Worm (Caenorhabditis elegans) whole organism, L1 larva: ENCODE results near the gene pqe-1.
A peak's percentile ranks its signal among the peaks of the same experiment; 100 is the strongest.

ENCODE experiments used
- C04F5.9 ChIP-seq: sonication (generic microtip); optimal IDR thresholded peaks from 2 replicates; lab custom pipeline; 2016; ENCODE audit warnings: missing genetic modification characterization, missing compliant biosample characterization
- C34B4.2 ChIP-seq: sonication (generic microtip); optimal IDR thresholded peaks from 2 replicates; lab custom pipeline; 2017; ENCODE audit warnings: mild to moderate bottlenecking, missing genetic modification characterization, missing compliant biosample characterization
- Y116A8C.19 ChIP-seq: sonication (generic microtip); optimal IDR thresholded peaks from 2 replicates; lab custom pipeline; 2016; ENCODE audit warnings: missing compliant biosample characterization, missing genetic modification characterization, borderline replicate concordance
- aly-2 ChIP-seq: fragments of 150-350 bp; optimal IDR thresholded peaks from 2 replicates; lab custom pipeline; 2014; ENCODE audit warnings: missing biosample characterization, missing genetic modification characterization
- blmp-1 ChIP-seq: fragments of 150-350 bp; optimal IDR thresholded peaks from 2 replicates; lab custom pipeline; 2014; ENCODE audit warnings: missing biosample characterization, missing genetic modification characterization
- ceh-90 ChIP-seq: sonication (generic microtip); optimal IDR thresholded peaks from 2 replicates; lab custom pipeline; 2016; ENCODE audit warnings: missing genetic modification characterization, missing compliant biosample characterization
- dpl-1 ChIP-seq, 3 experiments: fragments of 150-350 bp in 2 of 3; sonication (generic microtip) in 1 of 3; optimal IDR thresholded peaks; 2 replicates each; lab custom pipeline; 2014 to 2017; ENCODE audit warnings: missing biosample characterization in 3 of 3, missing genetic modification characterization in 3 of 3, missing genetic modification reagents in 3 of 3
- dsc-1 ChIP-seq: sonication (generic microtip); optimal IDR thresholded peaks from 2 replicates; lab custom pipeline; 2016; ENCODE audit warnings: mild to moderate bottlenecking, missing genetic modification characterization, missing compliant biosample characterization
- efl-1 ChIP-seq, 4 experiments: fragments of 150-350 bp; optimal IDR thresholded peaks in 3 of 4; peaks in 1 of 4; 1 replicate in 1 of 4; 2 replicates in 3 of 4; lab custom pipeline; 2014; ENCODE audit warnings: missing biosample characterization in 2 of 4, missing genetic modification characterization in 2 of 4, missing genetic modification reagents in 2 of 4
- elt-2 ChIP-seq: sonication (generic microtip); optimal IDR thresholded peaks from 2 replicates; lab custom pipeline; 2016; ENCODE audit warnings: missing genetic modification characterization, mild to moderate bottlenecking, inconsistent platforms, missing compliant biosample characterization, missing genetic modification reagents
- elt-3 ChIP-seq, 6 experiments: fragments of 150-350 bp in 1 of 6; sonication (generic microtip); optimal IDR thresholded peaks; 2 replicates each; lab custom pipeline; 2017 to 2018; ENCODE audit warnings: missing biosample characterization in 6 of 6, missing genetic modification characterization in 6 of 6, inconsistent platforms in 1 of 6
- fkh-8 ChIP-seq: sonication (generic microtip); optimal IDR thresholded peaks from 2 replicates; lab custom pipeline; 2016; ENCODE audit warnings: mild to moderate bottlenecking, missing genetic modification characterization, missing compliant biosample characterization
- fos-1 ChIP-seq: fragments of 150-350 bp; optimal IDR thresholded peaks from 2 replicates; lab custom pipeline; 2014; ENCODE audit warnings: missing biosample characterization, missing genetic modification characterization
- hlh-4 ChIP-seq: sonication (generic microtip); optimal IDR thresholded peaks from 2 replicates; lab custom pipeline; 2016; ENCODE audit warnings: mild to moderate bottlenecking, missing genetic modification characterization, missing compliant biosample characterization
- hpl-2 ChIP-seq: fragments of 150-350 bp; optimal IDR thresholded peaks from 2 replicates; lab custom pipeline; 2014; ENCODE audit warnings: missing biosample characterization, missing genetic modification reagents, missing genetic modification characterization
- lin-13 ChIP-seq: fragments of 150-350 bp; optimal IDR thresholded peaks from 2 replicates; lab custom pipeline; 2014; ENCODE audit warnings: missing biosample characterization, missing genetic modification reagents, missing genetic modification characterization
- lin-14 ChIP-seq: fragments of 200-800 bp; sonication (Bioruptor generic); optimal IDR thresholded peaks from 2 replicates; lab custom pipeline; 2018; ENCODE audit warnings: mild to moderate bottlenecking, missing genetic modification characterization, moderate library complexity, missing compliant biosample characterization
- lin-35 ChIP-seq, 2 experiments: fragments of 150-350 bp; optimal IDR thresholded peaks; 2 replicates each; lab custom pipeline; 2014; ENCODE audit warnings: missing biosample characterization in 2 of 2, missing genetic modification characterization in 2 of 2, missing genetic modification reagents in 2 of 2
- lsy-2 ChIP-seq, 2 experiments: fragments of 150-350 bp; optimal IDR thresholded peaks; 2 replicates each; lab custom pipeline; 2014; ENCODE audit warnings: missing biosample characterization in 2 of 2, missing genetic modification characterization in 2 of 2
- mab-9 ChIP-seq: fragments of 200-800 bp; sonication (Bioruptor generic); IDR thresholded peaks from 2 replicates; pipeline ENCODE4 v1.3.6; 2022; ENCODE audit warnings: missing genetic modification reagents, missing genetic modification characterization, missing compliant biosample characterization
- mdl-1 ChIP-seq, 2 experiments: fragments of 150-350 bp; optimal IDR thresholded peaks; 2 replicates each; lab custom pipeline; 2014 to 2017; ENCODE audit warnings: missing biosample characterization in 2 of 2, missing genetic modification characterization in 2 of 2, inconsistent platforms in 1 of 2
- mef-2 ChIP-seq: fragments of 150-350 bp; optimal IDR thresholded peaks from 2 replicates; lab custom pipeline; 2014; ENCODE audit warnings: missing biosample characterization, missing genetic modification characterization
- mep-1 ChIP-seq: fragments of 150-350 bp; optimal IDR thresholded peaks from 2 replicates; lab custom pipeline; 2014; ENCODE audit warnings: missing biosample characterization, missing genetic modification characterization
- nhr-19 ChIP-seq: fragments of 200-800 bp; sonication (Bioruptor generic); conservative IDR thresholded peaks from 2 replicates; pipeline ENCODE4 v1.3.6; 2022; ENCODE audit warnings: missing genetic modification characterization, missing compliant biosample characterization
- nhr-20 ChIP-seq: sonication (generic microtip); optimal IDR thresholded peaks from 2 replicates; lab custom pipeline; 2016; ENCODE audit warnings: mild to moderate bottlenecking, missing genetic modification characterization, missing compliant biosample characterization
- nhr-237 ChIP-seq: fragments of 150-350 bp; optimal IDR thresholded peaks from 2 replicates; lab custom pipeline; 2014; ENCODE audit warnings: missing biosample characterization, missing genetic modification characterization
- nhr-28 ChIP-seq: fragments of 150-350 bp; optimal IDR thresholded peaks from 2 replicates; lab custom pipeline; 2014; ENCODE audit warnings: missing biosample characterization, missing genetic modification characterization
- nhr-47 ChIP-seq: sonication (generic microtip); optimal IDR thresholded peaks from 2 replicates; lab custom pipeline; 2016; ENCODE audit warnings: mild to moderate bottlenecking, missing genetic modification characterization, moderate library complexity, missing compliant biosample characterization
- nhr-76 ChIP-seq: sonication (generic microtip); optimal IDR thresholded peaks from 2 replicates; lab custom pipeline; 2017; ENCODE audit warnings: missing biosample characterization, missing genetic modification characterization
- nhr-77 ChIP-seq: fragments of 150-350 bp; optimal IDR thresholded peaks from 2 replicates; lab custom pipeline; 2014; ENCODE audit warnings: missing biosample characterization, missing genetic modification characterization
- nhr-85 ChIP-seq: sonication (generic microtip); peaks from one replicate; lab custom pipeline; 2016; ENCODE audit warnings: missing genetic modification characterization, inconsistent platforms, missing compliant biosample characterization
- pag-3 ChIP-seq: sonication (generic microtip); optimal IDR thresholded peaks from 2 replicates; lab custom pipeline; 2017; ENCODE audit warnings: missing genetic modification characterization, mild to moderate bottlenecking, missing compliant biosample characterization, antibody characterized with exemption, borderline replicate concordance; ENCODE audit not compliant: insufficient read depth
- rnt-1 ChIP-seq: sonication (generic microtip); optimal IDR thresholded peaks from 2 replicates; lab custom pipeline; 2016; ENCODE audit warnings: mild to moderate bottlenecking, missing genetic modification characterization, moderate library complexity, missing compliant biosample characterization
- skn-1 ChIP-seq: fragments of 150-350 bp; optimal IDR thresholded peaks from 2 replicates; lab custom pipeline; 2014; ENCODE audit warnings: missing biosample characterization, missing genetic modification characterization
- sox-4 ChIP-seq: sonication (generic microtip); optimal IDR thresholded peaks from 2 replicates; lab custom pipeline; 2016; ENCODE audit warnings: missing genetic modification characterization, missing compliant biosample characterization
- sup-37 ChIP-seq: fragments of 200-800 bp; sonication (Bioruptor generic); optimal IDR thresholded peaks from 2 replicates; lab custom pipeline; 2018; ENCODE audit warnings: mild to moderate bottlenecking, missing genetic modification characterization, missing compliant biosample characterization
- swsn-7 ChIP-seq: sonication (generic microtip); optimal IDR thresholded peaks from 2 replicates; lab custom pipeline; 2016; ENCODE audit warnings: missing genetic modification characterization, missing compliant biosample characterization
- unc-62 ChIP-seq: fragments of 150-350 bp; optimal IDR thresholded peaks from 2 replicates; lab custom pipeline; 2014; ENCODE audit warnings: missing biosample characterization, missing genetic modification reagents, missing genetic modification characterization
- unc-86 ChIP-seq: sonication (generic microtip); optimal IDR thresholded peaks from 2 replicates; lab custom pipeline; 2016; ENCODE audit warnings: missing genetic modification characterization, missing compliant biosample characterization
- vab-15 ChIP-seq: sonication (generic microtip); optimal IDR thresholded peaks from 2 replicates; lab custom pipeline; 2017; ENCODE audit warnings: missing genotype, mild to moderate bottlenecking, missing genetic modification characterization, missing compliant biosample characterization
- xbp-1 ChIP-seq: sonication (generic microtip); optimal IDR thresholded peaks from 2 replicates; lab custom pipeline; 2016; ENCODE audit warnings: missing genetic modification characterization, missing compliant biosample characterization
- zip-4 ChIP-seq: fragments of 200-800 bp; sonication (Bioruptor generic); optimal IDR thresholded peaks from 2 replicates; lab custom pipeline; 2018; ENCODE audit warnings: mild to moderate bottlenecking, missing genetic modification characterization, moderate library complexity, missing compliant biosample characterization
- ztf-4 ChIP-seq: fragments of 150-350 bp; optimal IDR thresholded peaks from 2 replicates; lab custom pipeline; 2014; ENCODE audit warnings: missing biosample characterization, missing genetic modification characterization

pqe-1 gene

ce11 chrIII:5341382-5341781 is 30.3 kb downstream of the pqe-1 start, which contains the start of gene ZK121.2:
ZK121.2 (plus strand) TSS chrIII:5341682.
- TF ChIP-seq lin-13 (GFP tag; lab: Kevin White, UChicago) (no peak), xbp-1 (tag; lab: Kevin White, UChicago) (no peak), mab-9 (no peak), fkh-8 (tag; lab: Kevin White, UChicago) (no peak), sup-37 (no peak), lin-14 (GFP tag; lab: Kevin White, UChicago) (no peak), hlh-4 (tag; lab: Kevin White, UChicago) (no peak)

ce11 chrIII:5343555-5343954 is 32.5 kb downstream of the pqe-1 start:
- TF ChIP-seq elt-3 (tag; optimal IDR thresholded peaks at IDR 0.05; lab: Kevin White, UChicago) (no peak), sox-4 (tag; lab: Kevin White, UChicago) (no peak), efl-1 (optimal IDR thresholded peaks at IDR 0.05; lab: Kevin White, UChicago) (no peak), efl-1 (GFP tag; optimal IDR thresholded peaks at IDR 0.05 in 1 of 2; lab: Kevin White, UChicago) (peak in 1 of 2 experiments; percentile 65)

- no peak for TF ChIP-seq mdl-1 (tag; optimal IDR thresholded peaks at IDR 0.05; lab: Kevin White, UChicago)
- no peak for TF ChIP-seq lin-35 (GFP tag; optimal IDR thresholded peaks at IDR 0.05; lab: Kevin White, UChicago)
- TF ChIP-seq fkh-8 (tag; lab: Kevin White, UChicago): no peak
- TF ChIP-seq vab-15 (tag; lab: Kevin White, UChicago): no peak
- TF ChIP-seq mef-2 (tag; lab: Kevin White, UChicago): no peak
- TF ChIP-seq dpl-1 (GFP tag; optimal IDR thresholded peaks at IDR 0.05; lab: Kevin White, UChicago): no peak
- no peak for TF ChIP-seq ztf-4 (tag; lab: Kevin White, UChicago)
- no peak for TF ChIP-seq rnt-1 (tag; lab: Kevin White, UChicago)
- TF ChIP-seq nhr-76: no peak
- no peak for TF ChIP-seq hlh-4 (tag; lab: Kevin White, UChicago)
- TF ChIP-seq fos-1 (tag; lab: Kevin White, UChicago): no peak
- TF ChIP-seq mab-9: no peak
- TF ChIP-seq nhr-85: no peak
- no peak for TF ChIP-seq elt-2
- TF ChIP-seq unc-62 (GFP tag; lab: Kevin White, UChicago): no peak
- TF ChIP-seq C34B4.2 (tag; lab: Kevin White, UChicago): no peak
Measured at ce11 chrIII:5344561-5344960, 33.5 kb downstream of the pqe-1 start.

- TF ChIP-seq unc-62 (GFP tag; lab: Kevin White, UChicago) (no peak), dpl-1 (GFP tag; optimal IDR thresholded peaks at IDR 0.05; lab: Kevin White, UChicago) (no peak), ceh-90 (tag; lab: Kevin White, UChicago) (no peak), pag-3 (tag; lab: Kevin White, UChicago) (no peak), nhr-28 (tag; lab: Kevin White, UChicago) (no peak), lin-13 (GFP tag; lab: Kevin White, UChicago) (no peak), efl-1 (optimal IDR thresholded peaks at IDR 0.05; lab: Kevin White, UChicago) (no peak), efl-1 (GFP tag; optimal IDR thresholded peaks at IDR 0.05 in 1 of 2; lab: Kevin White, UChicago) (no peak), lsy-2 (tag; optimal IDR thresholded peaks at IDR 0.05; lab: Kevin White, UChicago) (no peak), nhr-20 (no peak), unc-86 (tag; lab: Kevin White, UChicago) (no peak), xbp-1 (tag; lab: Kevin White, UChicago) (no peak), elt-3 (tag; optimal IDR thresholded peaks at IDR 0.05; lab: Kevin White, UChicago) (no peak), aly-2 (no peak)
Measured at ce11 chrIII:5346017-5346416, 35.0 kb downstream of the pqe-1 start, which contains the start of gene glrx-21. glrx-21 (minus strand) TSS chrIII:5346117.

- TF ChIP-seq sup-37: peak; percentile 75
- TF ChIP-seq mab-9: peak; percentile 94
- peak; percentile 34 for TF ChIP-seq fos-1 (tag; lab: Kevin White, UChicago)
- no peak for TF ChIP-seq nhr-237 (tag; lab: Kevin White, UChicago)
- TF ChIP-seq nhr-77: no peak
- peak; percentile 97 for TF ChIP-seq dsc-1
- peak; percentile 69 for TF ChIP-seq blmp-1 (tag; lab: Kevin White, UChicago)
- TF ChIP-seq mep-1 (tag; lab: Kevin White, UChicago): peak; percentile 82
- TF ChIP-seq xbp-1 (tag; lab: Kevin White, UChicago): peak; percentile 91
- peak; percentile 92 for TF ChIP-seq C04F5.9 (tag; lab: Kevin White, UChicago)
- TF ChIP-seq zip-4: peak; percentile 71
- peak; percentile 96 for TF ChIP-seq nhr-47 (tag; lab: Kevin White, UChicago)
- peak; percentile 100 for TF ChIP-seq rnt-1 (tag; lab: Kevin White, UChicago)
- TF ChIP-seq hpl-2 (GFP tag; lab: Kevin White, UChicago): no peak
- TF ChIP-seq swsn-7 (tag; lab: Kevin White, UChicago): peak; percentile 91
- TF ChIP-seq Y116A8C.19 (tag; lab: Kevin White, UChicago): peak; percentile 92
- peak; percentile 69 for TF ChIP-seq skn-1 (tag; lab: Kevin White, UChicago)
- peak; percentile 91 for TF ChIP-seq nhr-19
- TF ChIP-seq fkh-8 (tag; lab: Kevin White, UChicago): peak; percentile 87
Measured at ce11 chrIII:5349250-5349649, 38.2 kb downstream of the pqe-1 start, which contains the start of gene thoc-5. thoc-5 (minus strand) TSS chrIII:5349401.
